Worm (Caenorhabditis elegans) whole organism, mixed stage, embryonic: ENCODE measurements around the gene sdz-32.

Experiments
- bed-3 ChIP-seq: fragments of 200-800 bp; sonication (Bioruptor generic); optimal IDR thresholded peaks from 3 replicates; lab custom pipeline; 2018; ENCODE audit warnings: mild to moderate bottlenecking, missing genetic modification characterization, moderate library complexity, missing compliant biosample characterization
- mep-1 ChIP-seq: fragments of 150-350 bp; optimal IDR thresholded peaks from 2 replicates; lab custom pipeline; 2017; ENCODE audit warnings: missing biosample characterization, missing genetic modification reagents, missing genetic modification characterization, inconsistent platforms
- mls-2 ChIP-seq: sonication (generic microtip); optimal IDR thresholded peaks from 2 replicates; lab custom pipeline; 2016; ENCODE audit warnings: mild to moderate bottlenecking, missing genetic modification characterization, moderate library complexity, missing compliant biosample characterization
- pha-4 ChIP-seq: fragments of 150-350 bp; optimal IDR thresholded peaks from 2 replicates; lab custom pipeline; 2018; ENCODE audit warnings: missing biosample characterization, missing genetic modification reagents, missing genetic modification characterization

DNA sequence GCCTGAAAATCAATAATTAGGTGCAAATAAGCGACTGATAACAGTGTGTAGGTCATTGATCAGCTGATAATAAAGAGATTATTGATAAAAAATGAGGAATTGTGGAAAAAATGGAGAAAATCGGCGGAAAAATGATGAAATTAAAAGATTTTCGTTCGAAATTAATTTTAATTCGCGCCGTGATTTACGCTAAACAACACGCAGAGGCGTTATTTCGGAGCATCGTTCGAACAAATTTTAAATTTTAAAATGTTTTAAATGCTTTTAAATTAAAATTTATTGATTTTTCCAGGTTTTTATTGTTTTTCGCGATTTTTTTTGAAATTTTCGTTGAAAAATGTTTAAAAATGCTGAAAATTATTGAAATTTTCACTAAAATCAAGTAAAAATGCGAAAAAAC is 25.5 kb downstream of the sdz-32 start, which contains the start of gene Y49F6B.9:
- TF ChIP-seq pha-4 (tag; lab: Kevin White, UChicago) (no peak), mep-1 (tag; lab: Kevin White, UChicago) (no peak), mls-2 (tag; lab: Kevin White, UChicago) (no peak), bed-3 (GFP tag; lab: Kevin White, UChicago) (no peak)
